Worm (Caenorhabditis elegans): ENCODE measurements around the gene Y48G9A.9.

The Y48G9A.9 gene

DNA sequence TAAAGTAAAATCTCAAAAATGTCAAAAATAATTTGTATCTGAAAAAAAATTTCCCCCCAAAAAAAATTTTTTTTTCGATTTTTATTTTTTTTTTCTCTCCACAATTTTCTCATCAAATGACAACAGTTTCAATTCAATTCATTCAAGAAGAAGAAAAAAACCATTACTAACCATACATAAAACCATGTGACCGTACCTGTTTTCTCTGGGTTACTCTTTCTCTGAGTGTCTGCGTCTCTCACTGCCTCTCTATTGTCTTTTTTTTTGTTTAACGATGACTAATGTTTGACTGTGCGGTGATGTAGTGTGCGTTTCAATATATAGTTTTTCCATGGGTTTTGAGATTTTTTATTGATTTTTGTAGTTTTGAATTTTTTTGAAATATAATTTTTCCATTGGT, 1.8 kb upstream of the Y48G9A.9 start (continued):
- TF ChIP-seq nhr-71 (tag; optimal IDR thresholded peaks at IDR 0.05) (peak; percentile 82), rnt-1 (tag; optimal IDR thresholded peaks at IDR 0.05) (no peak), lin-14 (GFP tag; optimal IDR thresholded peaks at IDR 0.05) (peak; percentile 74), hpl-2 (GFP tag; optimal IDR thresholded peaks at IDR 0.05) (peak; percentile 24), nhr-28 (tag; optimal IDR thresholded peaks at IDR 0.05) (no peak), lsy-2 (tag; optimal IDR thresholded peaks at IDR 0.05) (peak; percentile 72 to 77), snpc-4 (tag; optimal IDR thresholded peaks at IDR 0.05) (peak; percentile 22), xbp-1 (tag; optimal IDR thresholded peaks at IDR 0.05) (peak; percentile 57), efl-1 (optimal IDR thresholded peaks at IDR 0.05) (peak; percentile 66 to 68), efl-1 (GFP tag; optimal IDR thresholded peaks at IDR 0.05 in 1 of 2) (peak; percentile 33 to 91)

DNA sequence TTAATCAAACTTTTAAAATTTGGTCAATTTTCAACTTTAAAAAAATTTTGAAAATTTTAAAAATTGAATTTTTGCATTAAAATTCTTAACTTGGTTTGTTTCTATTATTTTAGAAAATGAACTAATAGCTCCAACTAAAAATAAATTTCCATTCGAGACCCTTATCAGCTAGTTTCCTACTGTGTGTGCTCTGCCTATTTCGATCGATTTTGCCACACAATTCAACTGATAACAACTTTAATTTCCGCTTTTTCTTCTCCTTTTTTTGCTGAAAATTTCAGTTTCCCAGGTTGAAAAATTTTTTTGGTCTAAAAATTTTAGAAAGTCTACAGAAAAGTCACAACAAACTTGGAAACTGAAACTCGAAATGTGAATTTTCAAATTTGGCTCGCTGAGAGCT, 1.1 kb upstream of the Y48G9A.9 start:
- peak in 1 of 2 experiments; percentile 9 for TF ChIP-seq lin-35 (GFP tag; optimal IDR thresholded peaks at IDR 0.05)
- TF ChIP-seq nhr-71 (tag; optimal IDR thresholded peaks at IDR 0.05) = no peak

DNA sequence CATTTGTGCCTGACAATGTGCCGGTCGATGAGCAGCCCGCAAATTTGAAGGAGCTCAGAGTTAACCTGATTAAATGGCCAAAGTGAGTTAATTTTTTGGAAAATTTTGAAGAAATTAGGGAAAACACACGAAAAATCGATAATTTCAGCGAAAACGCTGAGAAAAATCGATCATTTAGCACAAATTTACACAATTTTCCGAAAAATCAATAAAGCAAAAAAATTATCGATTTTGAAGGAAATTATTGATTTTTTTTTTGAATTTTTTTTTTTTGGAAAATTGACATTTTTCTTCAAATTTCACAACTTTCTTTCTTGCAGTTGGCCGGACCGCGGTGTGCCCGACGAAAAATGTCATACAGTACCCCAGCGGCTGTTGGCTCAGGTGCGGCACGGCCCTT, 5.7 kb downstream of the Y48G9A.9 start:
- TF ChIP-seq lin-35 (GFP tag; optimal IDR thresholded peaks at IDR 0.05) (no peak), nhr-85 (tag) (no peak), unc-86 (tag; optimal IDR thresholded peaks at IDR 0.05) (no peak), ceh-82 (tag; optimal IDR thresholded peaks at IDR 0.05) (no peak), alr-1 (tag; optimal IDR thresholded peaks at IDR 0.05; ENCODE audit: borderline replicate concordance) (no peak), dpl-1 (GFP tag; optimal IDR thresholded peaks at IDR 0.05) (no peak), nhr-20 (tag; optimal IDR thresholded peaks at IDR 0.05) (no peak), ces-1 (GFP tag; optimal IDR thresholded peaks at IDR 0.05) (no peak), elt-2 (tag; optimal IDR thresholded peaks at IDR 0.05) (no peak), fkh-4 (tag; optimal IDR thresholded peaks at IDR 0.05; ENCODE audit: borderline replicate concordance) (no peak), grh-1 (GFP tag; IDR thresholded peaks at IDR 0.05) (no peak), zag-1 (tag; optimal IDR thresholded peaks at IDR 0.05) (no peak), lir-3 (tag; optimal IDR thresholded peaks at IDR 0.05; ENCODE audit: poor library complexity) (no peak), nhr-47 (tag; optimal IDR thresholded peaks at IDR 0.05) (no peak), nhr-77 (tag; optimal IDR thresholded peaks at IDR 0.05) (no peak), efl-3 (GFP tag; optimal IDR thresholded peaks at IDR 0.05) (no peak), aly-2 (tag; optimal IDR thresholded peaks at IDR 0.05) (no peak), xbp-1 (tag; optimal IDR thresholded peaks at IDR 0.05) (no peak)

DNA sequence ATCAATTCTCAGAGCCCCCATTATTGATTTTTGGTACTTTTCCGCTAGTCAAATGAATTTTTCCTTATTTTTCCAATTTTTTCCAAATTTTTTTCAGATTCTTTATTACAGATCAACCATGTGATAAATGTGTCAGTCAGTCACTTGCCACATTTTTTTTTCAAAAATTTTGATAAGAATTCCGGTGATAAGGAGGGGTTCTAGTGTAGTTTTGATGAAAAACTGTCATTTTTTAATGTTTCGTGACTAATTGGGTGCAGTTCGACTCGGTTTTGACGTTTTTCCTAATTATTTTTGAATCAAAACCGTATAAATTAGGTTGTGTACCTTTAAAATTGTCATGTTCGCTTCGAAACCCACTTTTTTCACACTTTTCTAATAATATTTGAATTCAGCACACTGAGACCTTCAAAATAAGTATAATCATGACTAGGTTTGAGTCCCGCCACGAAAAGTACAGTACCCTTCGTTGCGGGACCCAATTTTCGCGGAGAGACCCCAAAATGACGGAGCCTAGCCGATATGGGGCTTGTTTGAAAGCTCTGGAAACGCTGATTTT, 7.4 kb downstream of the Y48G9A.9 start:
- TF ChIP-seq elt-2 (tag; optimal IDR thresholded peaks at IDR 0.05) = peak; percentile 19
- TF ChIP-seq ets-5 (GFP tag; IDR thresholded peaks at IDR 0.05) = no peak
- peak; percentile 6 for TF ChIP-seq jun-1 (tag; optimal IDR thresholded peaks at IDR 0.05)
- TF ChIP-seq fkh-4 (tag; optimal IDR thresholded peaks at IDR 0.05; ENCODE audit: borderline replicate concordance) = no peak
- TF ChIP-seq efl-1 (optimal IDR thresholded peaks at IDR 0.05) = no peak
- TF ChIP-seq efl-1 (GFP tag; optimal IDR thresholded peaks at IDR 0.05 in 1 of 2) = peak in 1 of 2 experiments; percentile 22

DNA sequence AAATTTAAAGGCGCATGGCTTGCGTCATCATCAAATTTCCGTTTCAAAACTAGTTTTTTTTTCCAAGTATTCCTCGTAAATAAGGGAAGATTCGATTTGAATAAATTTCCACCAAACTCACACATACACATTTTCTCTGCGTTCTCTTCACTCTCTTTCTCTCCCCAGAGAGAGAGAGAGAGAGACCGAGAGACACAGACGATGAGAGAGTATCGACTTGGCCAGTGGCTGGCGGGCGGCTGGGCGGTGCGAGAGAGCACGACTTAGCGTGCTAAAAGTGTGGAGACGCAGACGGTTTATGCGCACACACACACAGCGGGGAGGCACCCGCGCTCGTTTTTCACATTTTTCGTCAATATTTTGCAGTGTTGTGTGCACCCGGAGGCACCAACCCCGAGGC, 8.3 kb downstream of the Y48G9A.9 start:
- TF ChIP-seq ceh-82 (tag; optimal IDR thresholded peaks at IDR 0.05) = peak; percentile 56 to 74 (median 60)
- TF ChIP-seq mep-1 (tag; optimal IDR thresholded peaks at IDR 0.05) = peak; percentile 73
- peak; percentile 43 for TF ChIP-seq isw-1 (GFP tag; IDR thresholded peaks at IDR 0.05)
- TF ChIP-seq sptf-1 (tag; optimal IDR thresholded peaks at IDR 0.05) = no peak
- peak; percentile 58 for TF ChIP-seq fkh-8 (tag; optimal IDR thresholded peaks at IDR 0.05)
- peak; percentile 91 for TF ChIP-seq nhr-85 (tag)
- peak; percentile 4 for TF ChIP-seq nhr-11 (tag; optimal IDR thresholded peaks at IDR 0.05)
- TF ChIP-seq C34B4.2 (tag; optimal IDR thresholded peaks at IDR 0.05) = no peak
- peak; percentile 71 for TF ChIP-seq jun-1 (tag; optimal IDR thresholded peaks at IDR 0.05)
- TF ChIP-seq sox-4 (tag; optimal IDR thresholded peaks at IDR 0.05) = no peak
- TF ChIP-seq nhr-28 (tag; optimal IDR thresholded peaks at IDR 0.05) = no peak
- TF ChIP-seq irx-1 (tag; optimal IDR thresholded peaks at IDR 0.05) = peak; percentile 68
- TF ChIP-seq nhr-12 (tag; optimal IDR thresholded peaks at IDR 0.05) = no peak
- TF ChIP-seq vab-15 (tag; optimal IDR thresholded peaks at IDR 0.05) = no peak
- peak; percentile 49 for TF ChIP-seq skn-1 (tag; optimal IDR thresholded peaks at IDR 0.05)
- TF ChIP-seq zag-1 (tag; optimal IDR thresholded peaks at IDR 0.05) = peak; percentile 34
- TF ChIP-seq nhr-84 (tag; optimal IDR thresholded peaks at IDR 0.05) = no peak
- no peak for TF ChIP-seq snpc-4 (tag; optimal IDR thresholded peaks at IDR 0.05)
- TF ChIP-seq fkh-10 (GFP tag; optimal IDR thresholded peaks at IDR 0.05) = peak; percentile 93
- TF ChIP-seq lir-3 (tag; optimal IDR thresholded peaks at IDR 0.05; ENCODE audit: poor library complexity) = no peak
- TF ChIP-seq unc-62 (GFP tag; optimal IDR thresholded peaks at IDR 0.05) = no peak
- no peak for TF ChIP-seq ets-5 (GFP tag; IDR thresholded peaks at IDR 0.05)
- TF ChIP-seq nhr-90 (tag; optimal IDR thresholded peaks at IDR 0.05; ENCODE audit: poor library complexity) = peak; percentile 63
- TF ChIP-seq swsn-7 (tag; optimal IDR thresholded peaks at IDR 0.05) = peak; percentile 88

Data from whole organism, L1 larva.